Fruit fly (Drosophila melanogaster) whole organism, embryonic: ENCODE results near the gene CG6083.

Experiments used
- Atf-2 ChIP-seq: fragments of 200-800 bp; sonication (Bioruptor generic); optimal IDR thresholded peaks from 2 replicates; lab custom pipeline; 2016; ENCODE audit warnings: missing biosample characterization, missing genetic modification characterization
- Bdp1 ChIP-seq: fragments of 200-800 bp; sonication (Bioruptor generic); optimal IDR thresholded peaks from 3 replicates; lab custom pipeline; 2016; ENCODE audit warnings: missing biosample characterization, missing genetic modification characterization
- BtbVII ChIP-seq: fragments of 200-800 bp; sonication (Bioruptor generic); optimal IDR thresholded peaks from 3 replicates; lab custom pipeline; 2017; ENCODE audit warnings: missing biosample characterization, mild to moderate bottlenecking, missing genetic modification characterization
- Bteb2 ChIP-seq: fragments of 200-800 bp; sonication (Bioruptor generic); optimal IDR thresholded peaks from 2 replicates; lab custom pipeline; 2016; ENCODE audit warnings: missing biosample characterization, missing genetic modification characterization
- CG10267 ChIP-seq: fragments of 200-800 bp; sonication (Bioruptor generic); optimal IDR thresholded peaks from 2 replicates; lab custom pipeline; 2018; ENCODE audit warnings: missing biosample characterization, mild to moderate bottlenecking, missing genetic modification characterization, moderate library complexity
- CG10431 ChIP-seq: fragments of 200-800 bp; sonication (Bioruptor generic); optimal IDR thresholded peaks from 3 replicates; lab custom pipeline; 2018; ENCODE audit warnings: missing biosample characterization, mild to moderate bottlenecking, missing genetic modification characterization
- CG10565 ChIP-seq: fragments of 200-800 bp; sonication (Bioruptor generic); optimal IDR thresholded peaks from 3 replicates; lab custom pipeline; 2016; ENCODE audit warnings: missing biosample characterization, mild to moderate bottlenecking, missing genetic modification characterization
- CG11093 ChIP-seq: fragments of 200-800 bp; sonication (Bioruptor generic); IDR thresholded peaks from 3 replicates; pipeline ENCODE4 v1.3.6; 2022; ENCODE audit warnings: missing biosample characterization, missing genetic modification characterization
- CG17385 ChIP-seq: fragments of 200-800 bp; sonication (Bioruptor generic); optimal IDR thresholded peaks from 3 replicates; lab custom pipeline; 2018; ENCODE audit warnings: missing biosample characterization, mild to moderate bottlenecking, missing genetic modification characterization
- CG17802 ChIP-seq: fragments of 200-800 bp; sonication (Bioruptor generic); optimal IDR thresholded peaks from 2 replicates; lab custom pipeline; 2018; ENCODE audit warnings: missing biosample characterization, mild to moderate bottlenecking, missing genetic modification characterization, moderate library complexity
- CG18476 ChIP-seq: fragments of 200-800 bp; sonication (Bioruptor generic); optimal IDR thresholded peaks from 2 replicates; lab custom pipeline; 2016; ENCODE audit warnings: missing biosample characterization, mild to moderate bottlenecking, missing genetic modification characterization
- CG2116 ChIP-seq: fragments of 200-800 bp; sonication (Bioruptor generic); optimal IDR thresholded peaks from 3 replicates; lab custom pipeline; 2018; ENCODE audit warnings: missing biosample characterization, mild to moderate bottlenecking, missing genetic modification characterization
- CG2129 ChIP-seq: fragments of 200-800 bp; sonication (Bioruptor generic); IDR thresholded peaks from 2 replicates; pipeline ENCODE4 v1.3.6; 2022; ENCODE audit warnings: missing biosample characterization, missing genetic modification characterization; ENCODE audit not compliant: partially characterized antibody
- CG3281 ChIP-seq: fragments of 200-800 bp; sonication (Bioruptor generic); optimal IDR thresholded peaks from 3 replicates; lab custom pipeline; 2017; ENCODE audit warnings: missing biosample characterization, mild to moderate bottlenecking, missing genetic modification characterization
- CG4820 ChIP-seq: fragments of 200-800 bp; sonication (Bioruptor generic); optimal IDR thresholded peaks from 3 replicates; lab custom pipeline; 2016; ENCODE audit warnings: missing biosample characterization, missing genetic modification characterization
- CG7987 ChIP-seq: fragments of 200-800 bp; sonication (Bioruptor generic); optimal IDR thresholded peaks from 2 replicates; lab custom pipeline; 2018; ENCODE audit warnings: missing biosample characterization, mild to moderate bottlenecking, missing genetic modification characterization, moderate library complexity
- CG8359 ChIP-seq: fragments of 200-800 bp; sonication (Bioruptor generic); optimal IDR thresholded peaks from 2 replicates; lab custom pipeline; 2017; ENCODE audit warnings: missing biosample characterization, mild to moderate bottlenecking, missing genetic modification characterization, borderline replicate concordance
- CG9797 ChIP-seq: fragments of 200-800 bp; sonication (Bioruptor generic); optimal IDR thresholded peaks from 3 replicates; lab custom pipeline; 2018; ENCODE audit warnings: missing biosample characterization, mild to moderate bottlenecking, missing genetic modification characterization
- Chrac-16 ChIP-seq: fragments of 200-800 bp; sonication (Bioruptor generic); optimal IDR thresholded peaks from 3 replicates; lab custom pipeline; 2016; ENCODE audit warnings: missing biosample characterization, missing genetic modification characterization
- Drgx ChIP-seq: fragments of 200-800 bp; sonication (Bioruptor generic); IDR thresholded peaks from 2 replicates; pipeline ENCODE4 v1.3.6; 2022; ENCODE audit warnings: missing biosample characterization, missing genetic modification characterization
- Fer1 ChIP-seq: fragments of 200-800 bp; sonication (Bioruptor generic); optimal IDR thresholded peaks from 2 replicates; lab custom pipeline; 2017; ENCODE audit warnings: missing biosample characterization, mild to moderate bottlenecking, missing genetic modification characterization
- HLH4C ChIP-seq: fragments of 200-800 bp; sonication (Bioruptor generic); IDR thresholded peaks from 3 replicates; pipeline ENCODE4 v1.3.6; 2022; ENCODE audit warnings: missing biosample characterization, missing genetic modification characterization; ENCODE audit not compliant: partially characterized antibody
- HLH54F ChIP-seq: fragments of 200-800 bp; sonication (Bioruptor generic); optimal IDR thresholded peaks from 3 replicates; lab custom pipeline; 2016; ENCODE audit warnings: missing biosample characterization, missing genetic modification characterization
- Hand ChIP-seq: fragments of 200-800 bp; sonication (Bioruptor generic); optimal IDR thresholded peaks from 2 replicates; lab custom pipeline; 2017; ENCODE audit warnings: mild to moderate bottlenecking, missing biosample characterization, missing genetic modification reagents, missing genetic modification characterization
- Hr39 ChIP-seq: fragments of >200 bp; optimal IDR thresholded peaks from 2 replicates; lab custom pipeline; 2017
- Max ChIP-seq: fragments of 200-800 bp; sonication (Bioruptor generic); optimal IDR thresholded peaks from 2 replicates; lab custom pipeline; 2016; ENCODE audit warnings: missing biosample characterization, mild to moderate bottlenecking, missing genetic modification characterization
- NFAT ChIP-seq: fragments of 200-800 bp; sonication (Bioruptor generic); IDR thresholded peaks from 2 replicates; pipeline ENCODE4 v1.3.6; 2022; ENCODE audit warnings: missing biosample characterization, missing genetic modification characterization
- Stat92E ChIP-seq, 3 experiments: fragments of >200 bp in 2 of 3; fragments of 200-800 bp in 1 of 3; sonication (Bioruptor generic) in 1 of 3; optimal IDR thresholded peaks; 2 replicates each; lab custom pipeline; 2017 to 2019; ENCODE audit warnings: missing biosample characterization in 3 of 3, missing genetic modification characterization in 3 of 3, mild to moderate bottlenecking in 1 of 3, moderate library complexity in 1 of 3
- Usf ChIP-seq: fragments of 200-800 bp; sonication (Bioruptor generic); optimal IDR thresholded peaks from 2 replicates; lab custom pipeline; 2017; ENCODE audit warnings: missing genotype, missing biosample characterization, missing genetic modification characterization
- bcd ChIP-seq: fragments of 200-800 bp; sonication (Bioruptor generic); optimal IDR thresholded peaks from 2 replicates; lab custom pipeline; 2017; ENCODE audit warnings: missing biosample characterization, mild to moderate bottlenecking, missing genetic modification characterization
- cg ChIP-seq: fragments of 200-800 bp; sonication (Bioruptor generic); optimal IDR thresholded peaks from 3 replicates; lab custom pipeline; 2019; ENCODE audit warnings: missing biosample characterization, mild to moderate bottlenecking, missing genetic modification characterization, moderate library complexity
- da ChIP-seq: fragments of 200-800 bp; sonication (Bioruptor generic); optimal IDR thresholded peaks from 2 replicates; lab custom pipeline; 2016; ENCODE audit warnings: missing biosample characterization, missing genetic modification characterization
- dm ChIP-seq: fragments of 200-800 bp; sonication (Bioruptor generic); optimal IDR thresholded peaks from 3 replicates; lab custom pipeline; 2016; ENCODE audit warnings: missing biosample characterization, missing genetic modification characterization
- emc ChIP-seq: fragments of 200-800 bp; sonication (Bioruptor generic); optimal IDR thresholded peaks from 2 replicates; lab custom pipeline; 2016; ENCODE audit warnings: missing biosample characterization, missing genetic modification characterization
- fd64A ChIP-seq: fragments of 200-800 bp; sonication (Bioruptor generic); optimal IDR thresholded peaks from 3 replicates; lab custom pipeline; 2018; ENCODE audit warnings: missing biosample characterization, mild to moderate bottlenecking, missing genetic modification characterization
- gt ChIP-seq: fragments of 200-800 bp; sonication (Bioruptor generic); IDR thresholded peaks from 2 replicates; pipeline ENCODE4 v1.3.6; 2022; ENCODE audit warnings: missing biosample characterization, missing genetic modification characterization
- h ChIP-seq: fragments of >200 bp; optimal IDR thresholded peaks from 2 replicates; lab custom pipeline; 2017
- hth ChIP-seq: fragments of >200 bp; optimal IDR thresholded peaks from 2 replicates; lab custom pipeline; 2017; ENCODE audit warnings: inconsistent platforms
- inv ChIP-seq: fragments of 200-800 bp; sonication (Bioruptor generic); IDR thresholded peaks from 2 replicates; pipeline ENCODE4 v1.3.6; 2022; ENCODE audit warnings: missing biosample characterization, missing genetic modification characterization; ENCODE audit not compliant: partially characterized antibody
- lov ChIP-seq, 2 experiments: fragments of 200-800 bp in 1 of 2; fragments of >200 bp in 1 of 2; sonication (Bioruptor generic) in 1 of 2; IDR thresholded peaks in 1 of 2; optimal IDR thresholded peaks in 1 of 2; 2 replicates in 1 of 2; 3 replicates in 1 of 2; pipeline versions ENCODE4 v1.3.6 to Lab custom; 2017 to 2022; ENCODE audit warnings: missing biosample characterization in 1 of 2, missing genetic modification characterization in 1 of 2
- mam ChIP-seq: fragments of 200-800 bp; sonication (Bioruptor generic); optimal IDR thresholded peaks from 3 replicates; lab custom pipeline; 2016; ENCODE audit warnings: missing biosample characterization, missing genetic modification characterization
- nom ChIP-seq: fragments of 200-800 bp; sonication (Bioruptor generic); optimal IDR thresholded peaks from 2 replicates; lab custom pipeline; 2017; ENCODE audit warnings: missing biosample characterization, missing genetic modification characterization, mild to moderate bottlenecking, moderate library complexity, missing genetic modification reagents
- p53 ChIP-seq: fragments of 200-800 bp; sonication (Bioruptor generic); optimal IDR thresholded peaks from 2 replicates; lab custom pipeline; 2016; ENCODE audit warnings: missing biosample characterization, missing genetic modification characterization
- pho ChIP-seq: fragments of 200-800 bp; sonication (Bioruptor generic); optimal IDR thresholded peaks from 2 replicates; lab custom pipeline; 2016; ENCODE audit warnings: missing biosample characterization, missing genetic modification characterization
- prd ChIP-seq, 3 experiments: fragments of >200 bp in 2 of 3; fragments of 200-800 bp in 1 of 3; sonication (Bioruptor generic) in 1 of 3; optimal IDR thresholded peaks in 2 of 3; IDR thresholded peaks in 1 of 3; 2 replicates in 2 of 3; 3 replicates in 1 of 3; pipeline versions ENCODE4 v1.3.6 to Lab custom; 2017 to 2022; ENCODE audit warnings: missing biosample characterization in 1 of 3, missing genetic modification characterization in 1 of 3
- slbo ChIP-seq: fragments of 200-800 bp; sonication (Bioruptor generic); IDR thresholded peaks from 2 replicates; pipeline ENCODE4 v1.3.6; 2022; ENCODE audit warnings: missing biosample characterization, missing genetic modification characterization
- yki ChIP-seq: fragments of >200 bp; optimal IDR thresholded peaks from 3 replicates; lab custom pipeline; 2018
- zen ChIP-seq: fragments of 200-800 bp; sonication (Bioruptor generic); optimal IDR thresholded peaks from 3 replicates; lab custom pipeline; 2018; ENCODE audit warnings: missing biosample characterization, mild to moderate bottlenecking, missing genetic modification characterization, moderate library complexity
- zfh2 ChIP-seq: fragments of 200-800 bp; sonication (Bioruptor generic); optimal IDR thresholded peaks from 2 replicates; lab custom pipeline; 2016; ENCODE audit warnings: missing biosample characterization, missing genetic modification characterization

The CG6083 gene

dm6 chr3L:11587720-11588580, 38.0 kb downstream of the CG6083 start, which contains the start of gene rt (continued):
- no peak for TF ChIP-seq hth (lab: Kevin White, UChicago)
- TF ChIP-seq inv (GFP tag; lab: Robert Waterston, UW), result no peak
- TF ChIP-seq CG10431, result peak; percentile 17
- no peak for TF ChIP-seq Hand (GFP tag; lab: Kevin White, UChicago)
- TF ChIP-seq HLH54F (GFP tag; lab: Kevin White, UChicago), result no peak
- no peak for TF ChIP-seq emc (GFP tag; lab: Kevin White, UChicago)
- no peak for TF ChIP-seq CG2129 (GFP tag; lab: Robert Waterston, UW)
- no peak for TF ChIP-seq lov (optimal IDR thresholded peaks at IDR 0.05; lab: Kevin White, UChicago)
- TF ChIP-seq lov (GFP tag; IDR thresholded peaks at IDR 0.05; lab: Robert Waterston, UW), result no peak
- TF ChIP-seq yki, result no peak
- TF ChIP-seq Stat92E (GFP tag; optimal IDR thresholded peaks at IDR 0.05; lab: Kevin White, UChicago), result no peak
- TF ChIP-seq pho, result no peak
- TF ChIP-seq CG8359 (GFP tag; lab: Kevin White, UChicago), result peak; percentile 37
- peak; percentile 16 for TF ChIP-seq Atf-2 (GFP tag; lab: Kevin White, UChicago)
- TF ChIP-seq CG17385 (GFP tag; lab: Kevin White, UChicago), result peak; percentile 50
- TF ChIP-seq CG9797 (GFP tag; lab: Kevin White, UChicago), result no peak
- peak; percentile 6 for TF ChIP-seq zen
- peak; percentile 24 for TF ChIP-seq bcd
- no peak for TF ChIP-seq mam
- peak; percentile 24 for TF ChIP-seq fd64A (GFP tag; lab: Kevin White, UChicago)
- TF ChIP-seq Drgx, result peak; percentile 77
- no peak for TF ChIP-seq Hr39
- peak; percentile 38; the same call in 1 of the 3 replicates for TF ChIP-seq HLH4C (GFP tag; lab: Robert Waterston, UW)
- TF ChIP-seq BtbVII (GFP tag; lab: Kevin White, UChicago), result no peak
- TF ChIP-seq Bteb2 (GFP tag; lab: Kevin White, UChicago), result no peak
- peak; percentile 24 for TF ChIP-seq CG17802 (tag; lab: Kevin White, UChicago)
- no peak for TF ChIP-seq zfh2 (GFP tag; lab: Kevin White, UChicago)
- TF ChIP-seq CG10267 (tag; lab: Kevin White, UChicago), result peak; percentile 62
- TF ChIP-seq Max, result peak; percentile 29
- TF ChIP-seq CG3281 (GFP tag; lab: Kevin White, UChicago), result peak; percentile 28
- TF ChIP-seq Chrac-16, result peak; percentile 41
- TF ChIP-seq cg (GFP tag; lab: Kevin White, UChicago), result no peak
- no peak for TF ChIP-seq CG7987 (GFP tag; lab: Kevin White, UChicago)
- TF ChIP-seq CG18476, result peak; percentile 36
- TF ChIP-seq Bdp1, result no peak
- TF ChIP-seq dm, result no peak
- no peak for TF ChIP-seq gt
- peak; percentile 48 for TF ChIP-seq CG4820 (GFP tag; lab: Kevin White, UChicago)
- no peak for TF ChIP-seq nom (GFP tag; lab: Kevin White, UChicago)
- TF ChIP-seq h, result no peak
- no peak for TF ChIP-seq slbo (GFP tag; lab: Robert Waterston, UW)
- peak; percentile 71; the same call in 2 of the 3 replicates for TF ChIP-seq CG11093 (GFP tag; lab: Robert Waterston, UW)
- no peak for TF ChIP-seq CG10565 (GFP tag; lab: Kevin White, UChicago)
- TF ChIP-seq NFAT, result no peak
- peak; percentile 40 for TF ChIP-seq Fer1 (GFP tag; lab: Kevin White, UChicago)
- TF ChIP-seq prd (optimal IDR thresholded peaks at IDR 0.05; lab: Kevin White, UChicago), result no peak
- TF ChIP-seq prd (GFP tag; IDR thresholded peaks at IDR 0.05; lab: Robert Waterston, UW), result peak; percentile 61; the same call in 2 of the 3 replicates
- peak; percentile 0 for TF ChIP-seq CG2116 (GFP tag; lab: Kevin White, UChicago)
- no peak for TF ChIP-seq p53 (GFP tag; lab: Kevin White, UChicago)
- TF ChIP-seq da (GFP tag; lab: Kevin White, UChicago), result no peak
- peak; percentile 22 for TF ChIP-seq Usf (GFP tag; lab: Kevin White, UChicago)
